Fruit fly (Drosophila melanogaster): Measurements from ENCODE around the gene CG46506.
"Not testable (repeated sequence)": the region's sequence is repeated elsewhere in the genome, so short reads cannot be mapped to it uniquely, and the experiment has no call there.

dm6 chrX:22172341-22172740 is 14.7 kb downstream of the CG46506 start, which contains the start of gene CG46509:
- TF ChIP-seq usp (GFP tag; optimal IDR thresholded peaks at IDR 0.05); psq (optimal IDR thresholded peaks at IDR 0.05); EcR (GFP tag; optimal IDR thresholded peaks at IDR 0.05): not testable (repeated sequence)
